Worm (Caenorhabditis elegans): ENCODE results near the gene snt-3.

The snt-3 gene

ce11 chrV:1378010-1378409 is 7.2 kb upstream of the snt-3 start:
- TF ChIP-seq R02D3.7 (tag; optimal IDR thresholded peaks at IDR 0.05) (no peak), fos-1 (tag; optimal IDR thresholded peaks at IDR 0.05) (no peak), mml-1 (tag; optimal IDR thresholded peaks at IDR 0.05) (no peak), mdl-1 (tag; optimal IDR thresholded peaks at IDR 0.05) (no peak), aly-2 (tag; optimal IDR thresholded peaks at IDR 0.05) (no peak), unc-62 (GFP tag; optimal IDR thresholded peaks at IDR 0.05) (no peak), nhr-25 (tag; optimal IDR thresholded peaks at IDR 0.05) (no peak), zag-1 (tag; optimal IDR thresholded peaks at IDR 0.05) (no peak), ama-1 (optimal IDR thresholded peaks at IDR 0.05) (no peak), unc-39 (tag; optimal IDR thresholded peaks at IDR 0.05) (no peak), eor-1 (tag; optimal IDR thresholded peaks at IDR 0.05) (no peak)

ce11 chrV:1375007-1375406 is 4.2 kb upstream of the snt-3 start:
- TF ChIP-seq nhr-43 (tag; optimal IDR thresholded peaks at IDR 0.05; ENCODE audit: poor library complexity, severe bottlenecking) (no peak), lsy-12 (tag; optimal IDR thresholded peaks at IDR 0.05) (no peak), nhr-12 (tag; optimal IDR thresholded peaks at IDR 0.05) (no peak), fkh-2 (tag; optimal IDR thresholded peaks at IDR 0.05) (no peak), ceh-28 (tag; optimal IDR thresholded peaks at IDR 0.05) (no peak), nfya-1 (tag; optimal IDR thresholded peaks at IDR 0.05; ENCODE audit: insufficient read depth) (no peak), lin-39 (tag; optimal IDR thresholded peaks at IDR 0.05) (no peak), pha-4 (tag; optimal IDR thresholded peaks at IDR 0.05) (no peak), nhr-77 (tag; optimal IDR thresholded peaks at IDR 0.05) (no peak), unc-39 (tag; optimal IDR thresholded peaks at IDR 0.05) (no peak), nhr-237 (tag; optimal IDR thresholded peaks at IDR 0.05) (no peak), nhr-23 (tag; optimal IDR thresholded peaks at IDR 0.05) (no peak), egl-5 (tag; optimal IDR thresholded peaks at IDR 0.05) (no peak), elt-1 (tag; optimal IDR thresholded peaks at IDR 0.05) (no peak)

- no peak for TF ChIP-seq fkh-10 (GFP tag; optimal IDR thresholded peaks at IDR 0.05)
- no peak for TF ChIP-seq nhr-25 (tag; optimal IDR thresholded peaks at IDR 0.05)
- no peak for TF ChIP-seq lin-15B (tag; optimal IDR thresholded peaks at IDR 0.05)
- no peak for TF ChIP-seq ceh-82 (tag; optimal IDR thresholded peaks at IDR 0.05)
- TF ChIP-seq nhr-76 (tag; optimal IDR thresholded peaks at IDR 0.05) = no peak
- TF ChIP-seq nhr-43 (tag; optimal IDR thresholded peaks at IDR 0.05; ENCODE audit: poor library complexity, severe bottlenecking) = no peak
- TF ChIP-seq elt-1 (tag; optimal IDR thresholded peaks at IDR 0.05) = no peak
- TF ChIP-seq aly-2 (tag; optimal IDR thresholded peaks at IDR 0.05) = no peak
- TF ChIP-seq fos-1 (tag; optimal IDR thresholded peaks at IDR 0.05) = no peak
- TF ChIP-seq nhr-28 (tag; optimal IDR thresholded peaks at IDR 0.05) = no peak
- TF ChIP-seq ceh-9 (tag; optimal IDR thresholded peaks at IDR 0.05) = no peak
- TF ChIP-seq daf-12 (tag; optimal IDR thresholded peaks at IDR 0.05) = no peak
These were observed 2.7 kb downstream of the snt-3 start for ce11 chrV:1368138-1368537.

- TF ChIP-seq aly-2 (tag; optimal IDR thresholded peaks at IDR 0.05) = no peak
- peak; percentile 38 for TF ChIP-seq egl-5 (tag; optimal IDR thresholded peaks at IDR 0.05)
- no peak for TF ChIP-seq lsy-12 (tag; optimal IDR thresholded peaks at IDR 0.05)
- no peak for TF ChIP-seq ceh-9 (tag; optimal IDR thresholded peaks at IDR 0.05)
- peak; percentile 64 for TF ChIP-seq lin-39 (tag; optimal IDR thresholded peaks at IDR 0.05)
- peak; percentile 49 for TF ChIP-seq hmg-11 (tag; optimal IDR thresholded peaks at IDR 0.05)
- peak; percentile 54 for TF ChIP-seq nfya-1 (tag; optimal IDR thresholded peaks at IDR 0.05; ENCODE audit: insufficient read depth)
- peak; percentile 9 for TF ChIP-seq lin-15B (tag; optimal IDR thresholded peaks at IDR 0.05)
These were observed 4.7 kb downstream of the snt-3 start for ce11 chrV:1366082-1366481.

- no peak for TF ChIP-seq pha-4 (tag; optimal IDR thresholded peaks at IDR 0.05)
- TF ChIP-seq ztf-4 (tag; optimal IDR thresholded peaks at IDR 0.05) = no peak
- peak; percentile 24 for TF ChIP-seq nfya-1 (tag; optimal IDR thresholded peaks at IDR 0.05; ENCODE audit: insufficient read depth)
- TF ChIP-seq nhr-28 (tag; optimal IDR thresholded peaks at IDR 0.05) = no peak
- TF ChIP-seq ztf-11 (tag; optimal IDR thresholded peaks at IDR 0.05) = no peak
- TF ChIP-seq lin-39 (tag; optimal IDR thresholded peaks at IDR 0.05) = peak; percentile 71
- no peak for TF ChIP-seq nhr-237 (tag; optimal IDR thresholded peaks at IDR 0.05)
- no peak for TF ChIP-seq fos-1 (tag; optimal IDR thresholded peaks at IDR 0.05)
- TF ChIP-seq fkh-10 (GFP tag; optimal IDR thresholded peaks at IDR 0.05) = peak; percentile 50
- no peak for TF ChIP-seq elt-3 (tag; optimal IDR thresholded peaks at IDR 0.05)
- TF ChIP-seq unc-39 (tag; optimal IDR thresholded peaks at IDR 0.05) = no peak
- TF ChIP-seq unc-62 (GFP tag; optimal IDR thresholded peaks at IDR 0.05) = no peak
- TF ChIP-seq eor-1 (tag; optimal IDR thresholded peaks at IDR 0.05) = no peak
- TF ChIP-seq egl-27 (tag; optimal IDR thresholded peaks at IDR 0.05) = no peak
- no peak for TF ChIP-seq ZK546.5 (tag; optimal IDR thresholded peaks at IDR 0.05)
- no peak for TF ChIP-seq ceh-82 (tag; optimal IDR thresholded peaks at IDR 0.05)
These were observed 6.5 kb downstream of the snt-3 start for ce11 chrV:1364346-1364745.
